Worm (Caenorhabditis elegans): ENCODE results near the gene C31H2.3.
A peak's percentile ranks its signal among the peaks of the same experiment; 100 is the strongest.

C31H2.3 gene

DNA sequence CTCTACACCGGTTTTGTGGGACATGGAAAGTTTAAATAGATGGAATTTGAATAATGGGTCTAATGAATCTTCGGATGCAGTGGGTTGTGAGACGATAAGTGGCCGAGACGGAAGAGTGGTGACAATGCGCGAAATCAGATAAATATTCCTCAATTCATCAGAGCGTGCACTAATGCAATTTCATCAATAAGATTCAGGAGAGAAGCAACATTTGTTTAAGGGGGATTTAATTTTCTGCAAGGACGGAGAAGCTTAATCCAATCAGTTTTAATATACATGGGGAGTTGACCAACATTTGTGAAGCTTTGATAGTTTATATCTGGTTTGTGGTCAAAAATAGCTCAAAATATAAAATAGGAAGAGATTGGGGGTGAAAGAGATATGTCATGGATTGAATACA lies 24.7 kb downstream of the C31H2.3 start:
- TF ChIP-seq ces-1 (GFP tag; optimal IDR thresholded peaks at IDR 0.05) (peak; percentile 89), nhr-47 (tag; optimal IDR thresholded peaks at IDR 0.05) (peak; percentile 10), dsc-1 (tag; optimal IDR thresholded peaks at IDR 0.05) (peak; percentile 15), nhr-71 (tag; optimal IDR thresholded peaks at IDR 0.05) (peak; percentile 4), nhr-85 (tag) (peak; percentile 10), zip-4 (GFP tag; optimal IDR thresholded peaks at IDR 0.05) (no peak), egl-13 (tag; optimal IDR thresholded peaks at IDR 0.05) (peak; percentile 43), grh-1 (GFP tag; IDR thresholded peaks at IDR 0.05) (no peak), lin-14 (GFP tag; optimal IDR thresholded peaks at IDR 0.05) (peak; percentile 55)

DNA sequence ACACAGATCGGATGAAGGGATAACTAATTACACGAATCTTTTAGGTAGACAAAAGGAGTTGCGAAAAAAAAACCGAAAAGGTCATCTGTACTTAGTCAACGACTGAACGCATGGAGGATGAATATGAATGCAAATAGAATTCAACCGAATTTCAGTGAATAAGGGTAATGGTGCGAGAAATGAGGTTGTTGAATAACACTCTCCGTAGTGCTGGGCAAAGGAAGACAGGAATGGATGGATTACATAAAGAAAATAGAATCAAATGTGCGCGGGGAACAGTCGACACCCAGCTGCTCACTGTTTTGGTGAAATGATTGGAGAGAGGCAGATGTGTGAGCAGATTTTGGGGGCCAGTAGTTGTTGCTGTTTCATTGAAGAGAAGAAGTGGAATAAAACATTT lies 29.9 kb downstream of the C31H2.3 start:
- TF ChIP-seq nhr-11 (tag; optimal IDR thresholded peaks at IDR 0.05) (no peak), ceh-63 (GFP tag; optimal IDR thresholded peaks at IDR 0.05) (no peak), blmp-1 (tag; optimal IDR thresholded peaks at IDR 0.05) (peak; percentile 9), fkh-10 (GFP tag; optimal IDR thresholded peaks at IDR 0.05) (no peak), nhr-237 (tag; optimal IDR thresholded peaks at IDR 0.05) (no peak)

DNA sequence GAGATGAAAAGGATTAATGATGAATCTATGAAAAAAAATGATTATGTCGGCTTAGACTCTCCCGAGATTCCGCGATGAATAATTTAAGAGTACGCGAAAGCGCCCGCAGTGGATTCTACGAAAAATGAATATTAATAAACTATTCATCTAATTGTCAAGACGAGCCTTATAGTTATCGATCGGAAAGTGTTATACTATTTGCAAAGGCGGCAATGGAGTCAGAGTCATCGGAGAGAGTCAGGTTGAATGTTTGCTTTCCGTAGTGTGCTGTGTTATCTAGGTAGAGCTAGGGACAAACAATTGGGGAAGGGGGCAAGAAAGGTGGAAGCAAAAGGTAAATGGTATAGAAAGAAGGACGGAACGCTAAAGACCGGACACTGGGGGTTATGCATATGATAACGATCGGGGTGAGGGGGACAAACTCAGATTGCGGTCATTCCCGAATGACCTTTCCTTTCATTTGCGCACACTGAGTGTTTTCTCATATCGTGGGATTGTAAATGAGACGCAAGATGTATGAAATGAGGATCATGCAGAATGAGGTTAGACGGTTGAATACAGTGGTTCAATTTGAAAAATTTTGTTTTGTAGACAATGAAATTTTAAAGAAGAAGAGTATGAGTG lies 31.3 kb downstream of the C31H2.3 start:
- TF ChIP-seq unc-30 (tag; optimal IDR thresholded peaks at IDR 0.05) (no peak), egl-27 (tag; optimal IDR thresholded peaks at IDR 0.05) (no peak), unc-86 (tag; optimal IDR thresholded peaks at IDR 0.05) (peak; percentile 71), ztf-11 (tag; optimal IDR thresholded peaks at IDR 0.05) (peak in 1 of 2 experiments; percentile 15), lin-39 (tag; optimal IDR thresholded peaks at IDR 0.05) (no peak), nhr-76 (tag; optimal IDR thresholded peaks at IDR 0.05) (no peak), nhr-85 (tag) (peak; percentile 7), egl-13 (tag; optimal IDR thresholded peaks at IDR 0.05) (peak; percentile 58), lin-15B (tag; optimal IDR thresholded peaks at IDR 0.05) (no peak), ceh-8 (GFP tag; optimal IDR thresholded peaks at IDR 0.05) (no peak), blmp-1 (tag; optimal IDR thresholded peaks at IDR 0.05) (peak; percentile 3), zag-1 (tag; optimal IDR thresholded peaks at IDR 0.05) (no peak), fos-1 (tag; optimal IDR thresholded peaks at IDR 0.05) (no peak), hpl-2 (GFP tag; optimal IDR thresholded peaks at IDR 0.05) (no peak), fkh-8 (tag; optimal IDR thresholded peaks at IDR 0.05) (peak; percentile 30), elt-2 (tag; optimal IDR thresholded peaks at IDR 0.05) (no peak), dsc-1 (tag; optimal IDR thresholded peaks at IDR 0.05) (peak; percentile 87), rnt-1 (tag; optimal IDR thresholded peaks at IDR 0.05) (no peak), efl-1 (optimal IDR thresholded peaks at IDR 0.05) (no peak), efl-1 (GFP tag; optimal IDR thresholded peaks at IDR 0.05 in 1 of 2) (peak in 1 of 2 experiments; percentile 67), ceh-63 (GFP tag; optimal IDR thresholded peaks at IDR 0.05) (no peak), nhr-84 (tag; optimal IDR thresholded peaks at IDR 0.05) (no peak), irx-1 (tag; optimal IDR thresholded peaks at IDR 0.05) (no peak), nhr-237 (tag; optimal IDR thresholded peaks at IDR 0.05) (no peak), nhr-20 (tag; optimal IDR thresholded peaks at IDR 0.05) (no peak), nhr-71 (tag; optimal IDR thresholded peaks at IDR 0.05) (peak; percentile 18), elt-3 (tag; optimal IDR thresholded peaks at IDR 0.05) (no peak), tbx-2 (tag; optimal IDR thresholded peaks at IDR 0.05) (no peak), mef-2 (tag; optimal IDR thresholded peaks at IDR 0.05) (no peak), mab-9 (GFP tag; IDR thresholded peaks at IDR 0.05) (no peak), nhr-47 (tag; optimal IDR thresholded peaks at IDR 0.05) (peak; percentile 40), pqm-1 (tag; optimal IDR thresholded peaks at IDR 0.05) (no peak)

ce11 chrX:5122369-5122768 lies 31.8 kb downstream of the C31H2.3 start:
- TF ChIP-seq elt-3 (tag; optimal IDR thresholded peaks at IDR 0.05): peak in 1 of 6 experiments; percentile 80
- TF ChIP-seq nhr-12 (tag; optimal IDR thresholded peaks at IDR 0.05): no peak
- no peak for TF ChIP-seq ceh-82 (tag; optimal IDR thresholded peaks at IDR 0.05)
- TF ChIP-seq ceh-90 (tag; optimal IDR thresholded peaks at IDR 0.05): no peak
- TF ChIP-seq egl-27 (tag; optimal IDR thresholded peaks at IDR 0.05): no peak
- no peak for TF ChIP-seq snu-23 (GFP tag; optimal IDR thresholded peaks at IDR 0.05)
- TF ChIP-seq nhr-11 (tag; optimal IDR thresholded peaks at IDR 0.05): no peak
- TF ChIP-seq aly-2 (tag; optimal IDR thresholded peaks at IDR 0.05): no peak
- TF ChIP-seq blmp-1 (tag; optimal IDR thresholded peaks at IDR 0.05): peak; percentile 51
- TF ChIP-seq lin-14 (GFP tag; optimal IDR thresholded peaks at IDR 0.05): peak; percentile 13
- TF ChIP-seq xbp-1 (tag; optimal IDR thresholded peaks at IDR 0.05): no peak
- peak; percentile 2 for TF ChIP-seq unc-130 (tag; optimal IDR thresholded peaks at IDR 0.05)
- no peak for TF ChIP-seq unc-62 (GFP tag; optimal IDR thresholded peaks at IDR 0.05)
- TF ChIP-seq nhr-85 (tag): peak; percentile 73
